Fruit fly (Drosophila melanogaster): ENCODE measurements around the gene Cpr5C.

Cpr5C gene

dm6 chrX:5783260-5784040 lies 21.0 kb upstream of the Cpr5C start:
- TF ChIP-seq ss (GFP tag; optimal IDR thresholded peaks at IDR 0.05) (peak; percentile 14 to 19), fd59A (GFP tag; optimal IDR thresholded peaks at IDR 0.05) (peak; percentile 37), Eip78C (GFP tag) (peak; percentile 90), CG6276 (GFP tag; optimal IDR thresholded peaks at IDR 0.05) (peak; percentile 66), CG9139 (GFP tag; optimal IDR thresholded peaks at IDR 0.05) (no peak), salr (GFP tag; optimal IDR thresholded peaks at IDR 0.05) (peak; percentile 11 to 13), Ets96B (tag; optimal IDR thresholded peaks at IDR 0.05) (peak; percentile 44), spab (GFP tag; optimal IDR thresholded peaks at IDR 0.05) (peak; percentile 1), dsx (GFP tag; optimal IDR thresholded peaks at IDR 0.05; ENCODE audit: poor library complexity, severe bottlenecking) (no peak), Lpt (GFP tag; optimal IDR thresholded peaks at IDR 0.05) (peak; percentile 66), Gug (GFP tag; IDR thresholded peaks at IDR 0.05) (no peak), CG16779 (tag; optimal IDR thresholded peaks at IDR 0.05) (no peak), CG32006 (GFP tag; optimal IDR thresholded peaks at IDR 0.05) (peak; percentile 89), CG3032 (tag; optimal IDR thresholded peaks at IDR 0.05) (no peak), Hr4 (GFP tag; optimal IDR thresholded peaks at IDR 0.05) (peak; percentile 78), CG6792 (GFP tag; optimal IDR thresholded peaks at IDR 0.05) (peak; percentile 79), eg (GFP tag; IDR thresholded peaks at IDR 0.05) (peak; percentile 71; the same call in 2 of the 3 replicates), CG8632 (GFP tag; optimal IDR thresholded peaks at IDR 0.05) (peak; percentile 64), Sox102F (GFP tag; optimal IDR thresholded peaks at IDR 0.05) (peak; percentile 74), esn (GFP tag; optimal IDR thresholded peaks at IDR 0.05) (peak; percentile 84), acj6 (GFP tag; optimal IDR thresholded peaks at IDR 0.05) (peak; percentile 73), CG8119 (GFP tag; IDR thresholded peaks at IDR 0.05) (peak; percentile 85), vri (GFP tag; optimal IDR thresholded peaks at IDR 0.05) (peak; percentile 80), Hr39 (GFP tag; optimal IDR thresholded peaks at IDR 0.05) (peak; percentile 68), CG6163 (GFP tag; IDR thresholded peaks at IDR 0.05) (peak; percentile 72; the same call in 2 of the 3 replicates), net (GFP tag; optimal IDR thresholded peaks at IDR 0.05) (peak; percentile 54), CG10669 (GFP tag; optimal IDR thresholded peaks at IDR 0.05) (peak; percentile 36), Sox14 (GFP tag; optimal IDR thresholded peaks at IDR 0.05) (peak; percentile 69), CG6808 (GFP tag; optimal IDR thresholded peaks at IDR 0.05) (peak; percentile 35), CG3919 (GFP tag; optimal IDR thresholded peaks at IDR 0.05) (peak; percentile 72), CG7368 (GFP tag; optimal IDR thresholded peaks at IDR 0.05) (peak; percentile 12), Eip93F (GFP tag; optimal IDR thresholded peaks at IDR 0.05) (peak; percentile 5), Smox (GFP tag; optimal IDR thresholded peaks at IDR 0.05) (peak; percentile 76), Eip75B (GFP tag; optimal IDR thresholded peaks at IDR 0.05) (peak; percentile 58), CG11902 (GFP tag; optimal IDR thresholded peaks at IDR 0.05) (peak; percentile 11), pdm3 (GFP tag; optimal IDR thresholded peaks at IDR 0.05) (peak; percentile 74), CG31627 (GFP tag; optimal IDR thresholded peaks at IDR 0.05) (peak; percentile 69), fd85E (GFP tag; optimal IDR thresholded peaks at IDR 0.05) (no peak), CG15336 (GFP tag; IDR thresholded peaks at IDR 0.05) (peak; percentile 74), CG11762 (GFP tag; optimal IDR thresholded peaks at IDR 0.05; ENCODE audit: insufficient read depth) (peak; percentile 60), topi (GFP tag; optimal IDR thresholded peaks at IDR 0.05) (peak; percentile 71), Hr38 (GFP tag; optimal IDR thresholded peaks at IDR 0.05) (no peak), CG11294 (GFP tag; IDR thresholded peaks at IDR 0.05) (no peak), OdsH (GFP tag; optimal IDR thresholded peaks at IDR 0.05) (peak; percentile 70), svp (GFP tag) (peak; percentile 89), achi (GFP tag; optimal IDR thresholded peaks at IDR 0.05) (peak; percentile 61), cyc (GFP tag; optimal IDR thresholded peaks at IDR 0.05) (peak; percentile 46), Blimp-1 (GFP tag; optimal IDR thresholded peaks at IDR 0.05) (peak; percentile 82), Ets21C (GFP tag; optimal IDR thresholded peaks at IDR 0.05) (peak; percentile 51), CG10631 (GFP tag; optimal IDR thresholded peaks at IDR 0.05) (peak; percentile 58)
